Fruit fly (Drosophila melanogaster) S2 (cell line): ENCODE data around the gene Pgd.

Experiments
- CG8478 ChIP-seq: fragments of >200 bp; optimal IDR thresholded peaks from 2 replicates; lab custom pipeline; 2018
- CTCF ChIP-seq, 2 experiments: fragments of >200 bp; optimal IDR thresholded peaks; 2 replicates each; lab custom pipeline; 2018

- TF ChIP-seq CG8478 = no peak
- no peak for TF ChIP-seq CTCF (optimal IDR thresholded peaks at IDR 0.05; lab: Kevin White, UChicago)
Measured at dm6 chrX:2194208-2195094, 49.5 kb downstream of the Pgd start.
